Fruit fly (Drosophila melanogaster) whole organism, adult: ENCODE measurements around the gene Best1.

Experiments
- CG11617 ChIP-seq: fragments of 200-800 bp; sonication (Bioruptor generic); optimal IDR thresholded peaks from 2 replicates; lab custom pipeline; 2017; ENCODE audit warnings: mild to moderate bottlenecking, missing biosample characterization, missing genetic modification reagents, missing genetic modification characterization
- CG12768 ChIP-seq: fragments of 200-800 bp; sonication (Bioruptor generic); optimal IDR thresholded peaks from 2 replicates; lab custom pipeline; 2017; ENCODE audit warnings: missing biosample characterization, missing genetic modification characterization, mild to moderate bottlenecking, moderate library complexity, missing genetic modification reagents
- CG14711 ChIP-seq: fragments of 200-800 bp; sonication (Bioruptor generic); optimal IDR thresholded peaks from 2 replicates; lab custom pipeline; 2018; ENCODE audit warnings: missing biosample characterization, mild to moderate bottlenecking, missing genetic modification characterization, moderate library complexity
- CG1620 ChIP-seq: fragments of 200-800 bp; sonication (Bioruptor generic); optimal IDR thresholded peaks from 2 replicates; lab custom pipeline; 2016; ENCODE audit warnings: missing biosample characterization, missing genetic modification characterization
- CG33017 ChIP-seq: fragments of 200-800 bp; sonication (Bioruptor generic); optimal IDR thresholded peaks from 2 replicates; lab custom pipeline; 2018; ENCODE audit warnings: missing biosample characterization, mild to moderate bottlenecking, missing genetic modification characterization, moderate library complexity
- CG5204 ChIP-seq: fragments of 200-800 bp; sonication (Bioruptor generic); optimal IDR thresholded peaks from 2 replicates; lab custom pipeline; 2016; ENCODE audit warnings: missing biosample characterization, missing genetic modification characterization
- CG7045 ChIP-seq: fragments of 200-800 bp; sonication (Bioruptor generic); optimal IDR thresholded peaks from 2 replicates; lab custom pipeline; 2017; ENCODE audit warnings: missing biosample characterization, mild to moderate bottlenecking, missing genetic modification characterization
- CG7101 ChIP-seq: fragments of 200-800 bp; sonication (Bioruptor generic); optimal IDR thresholded peaks from 2 replicates; lab custom pipeline; 2018; ENCODE audit warnings: missing biosample characterization, mild to moderate bottlenecking, missing genetic modification characterization, moderate library complexity
- Clk ChIP-seq: fragments of 200-800 bp; sonication (Bioruptor generic); optimal IDR thresholded peaks from 2 replicates; lab custom pipeline; 2017; ENCODE audit warnings: missing biosample characterization, missing genetic modification characterization
- Crg-1 ChIP-seq: fragments of 200-800 bp; sonication (Bioruptor generic); optimal IDR thresholded peaks from 2 replicates; lab custom pipeline; 2016; ENCODE audit warnings: missing biosample characterization, missing genetic modification characterization
- Hr96 ChIP-seq: fragments of 200-800 bp; sonication (Bioruptor generic); optimal IDR thresholded peaks from 2 replicates; lab custom pipeline; 2016; ENCODE audit warnings: missing biosample characterization, missing genetic modification characterization
- Mnt ChIP-seq: fragments of 200-800 bp; sonication (Bioruptor generic); optimal IDR thresholded peaks from 2 replicates; lab custom pipeline; 2016; ENCODE audit warnings: missing biosample characterization, mild to moderate bottlenecking, missing genetic modification characterization
- bab1 ChIP-seq: fragments of 200-800 bp; sonication (Bioruptor generic); optimal IDR thresholded peaks from 3 replicates; lab custom pipeline; 2019; ENCODE audit warnings: missing biosample characterization, mild to moderate bottlenecking, missing genetic modification characterization, moderate library complexity
- cic ChIP-seq: fragments of 200-800 bp; sonication (Bioruptor generic); optimal IDR thresholded peaks from 2 replicates; lab custom pipeline; 2017; ENCODE audit warnings: missing biosample characterization, mild to moderate bottlenecking, missing genetic modification characterization, moderate library complexity
- cnc ChIP-seq, 2 experiments: fragments of >200 bp; optimal IDR thresholded peaks; 2 replicates each; lab custom pipeline; 2017
- kay ChIP-seq: fragments of 200-800 bp; sonication (Bioruptor generic); peaks from one replicate; lab custom pipeline; 2016; ENCODE audit warnings: missing biosample characterization, missing genetic modification characterization, borderline replicate concordance
- ovo ChIP-seq: fragments of 200-800 bp; sonication (Bioruptor generic); optimal IDR thresholded peaks from 2 replicates; lab custom pipeline; 2016; ENCODE audit warnings: missing biosample characterization, missing genetic modification characterization
- pad ChIP-seq: fragments of 200-800 bp; sonication (Bioruptor generic); optimal IDR thresholded peaks from 3 replicates; lab custom pipeline; 2017; ENCODE audit warnings: missing biosample characterization, missing genetic modification characterization, mild to moderate bottlenecking, moderate library complexity, missing genetic modification reagents
- tj ChIP-seq: fragments of 200-800 bp; sonication (Bioruptor generic); optimal IDR thresholded peaks from 3 replicates; lab custom pipeline; 2017; ENCODE audit warnings: missing biosample characterization, mild to moderate bottlenecking, missing genetic modification characterization, moderate library complexity
- toe ChIP-seq: fragments of 200-800 bp; sonication (Bioruptor generic); optimal IDR thresholded peaks from 2 replicates; lab custom pipeline; 2016; ENCODE audit warnings: missing biosample characterization, missing genetic modification characterization

Best1 gene

DNA sequence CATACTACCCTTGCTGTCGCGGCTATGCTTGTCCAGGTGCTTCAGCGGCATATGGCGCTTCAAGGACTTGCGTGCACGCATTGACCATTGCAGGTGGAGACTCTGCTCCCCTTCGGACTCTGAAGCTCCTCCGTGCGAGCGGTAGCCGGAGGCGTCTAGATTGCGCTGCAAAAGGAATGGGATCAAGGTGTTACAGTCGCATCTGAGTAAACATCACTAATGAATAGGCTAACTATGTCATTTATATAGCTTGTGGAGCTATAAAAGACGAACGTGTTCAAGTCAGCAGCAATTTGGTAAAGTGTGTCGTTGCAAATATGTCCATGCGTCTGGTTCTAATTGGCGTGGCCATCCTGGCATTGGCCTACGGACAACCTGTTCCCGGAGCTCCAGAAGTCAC is 27.5 kb downstream of the Best1 start, which contains the start of gene CG42759:
TSS of gene CG42759 (plus strand) at position 301 of the 400 bp plus-strand sequence.
- no peak for TF ChIP-seq CG12768
- no peak for TF ChIP-seq cnc (optimal IDR thresholded peaks at IDR 0.05; lab: Kevin White, UChicago)
- TF ChIP-seq Mnt (GFP tag; lab: Kevin White, UChicago), result no peak
- TF ChIP-seq kay (GFP tag; lab: Kevin White, UChicago), result no peak
- no peak for TF ChIP-seq Hr96
- no peak for TF ChIP-seq CG7045 (GFP tag; lab: Kevin White, UChicago)
- no peak for TF ChIP-seq CG14711 (tag; lab: Kevin White, UChicago)
- TF ChIP-seq bab1, result no peak
- no peak for TF ChIP-seq CG7101 (tag; lab: Kevin White, UChicago)
- TF ChIP-seq tj (GFP tag; lab: Kevin White, UChicago), result no peak
- no peak for TF ChIP-seq CG1620 (GFP tag; lab: Kevin White, UChicago)
- no peak for TF ChIP-seq CG5204 (GFP tag; lab: Kevin White, UChicago)

DNA sequence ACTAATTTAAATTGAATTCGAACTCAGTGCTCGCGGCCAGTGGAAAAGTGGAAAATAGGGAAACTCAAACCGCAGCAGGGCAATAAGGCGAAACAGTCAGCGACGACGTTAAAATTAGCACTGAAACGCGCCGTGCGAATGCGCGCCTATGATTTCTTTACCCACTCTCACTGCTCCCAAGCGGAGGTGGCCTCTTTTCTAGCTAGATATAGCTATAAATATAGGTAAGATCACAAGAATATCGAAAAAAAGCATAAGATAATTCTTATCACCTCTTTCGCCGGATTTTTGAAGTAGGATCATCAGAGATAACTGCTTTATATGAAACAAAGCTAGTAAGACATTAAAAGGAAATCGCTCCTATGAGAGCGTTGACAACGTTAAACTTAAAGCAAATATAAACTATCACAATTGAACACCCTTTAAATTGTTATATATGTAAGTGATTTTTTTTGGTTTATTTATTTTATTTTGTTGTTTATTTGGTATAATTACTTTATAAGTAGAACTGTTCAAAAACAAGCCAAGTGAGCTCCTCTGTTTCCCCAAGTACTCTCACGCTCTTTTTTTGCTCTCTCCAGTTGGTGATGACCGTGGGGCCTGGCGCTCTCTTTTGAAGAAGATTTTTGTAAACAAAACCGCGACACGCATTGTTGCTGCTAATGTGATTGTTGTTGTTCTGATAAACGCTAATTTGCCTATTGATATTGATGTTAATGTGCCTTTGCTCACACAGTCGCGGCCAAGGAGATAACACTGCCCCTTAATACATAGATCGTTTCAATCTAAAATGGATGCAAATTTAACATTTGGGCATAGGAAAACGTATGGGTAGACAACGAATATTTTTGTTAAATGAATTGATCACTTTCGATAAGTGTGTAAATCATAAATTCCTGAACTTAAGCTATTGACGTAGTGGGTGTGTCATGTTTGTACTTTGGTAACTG is 30.4 kb downstream of the Best1 start, which contains the start of gene tws:
TSS of gene tws (minus strand) at position 124 of the 950 bp plus-strand sequence.
- TF ChIP-seq CG5204 (GFP tag; lab: Kevin White, UChicago) (peak; percentile 65), CG12768 (peak; percentile 73), Crg-1 (peak; percentile 48), CG11617 (peak; percentile 76), CG33017 (tag; lab: Kevin White, UChicago) (peak; percentile 22), cnc (optimal IDR thresholded peaks at IDR 0.05; lab: Kevin White, UChicago) (no peak), CG7045 (GFP tag; lab: Kevin White, UChicago) (no peak), pad (peak; percentile 38), ovo (GFP tag; lab: Kevin White, UChicago) (no peak), kay (GFP tag; lab: Kevin White, UChicago) (peak; percentile 76), CG7101 (tag; lab: Kevin White, UChicago) (peak; percentile 56), cic (GFP tag; lab: Kevin White, UChicago) (no peak), tj (GFP tag; lab: Kevin White, UChicago) (peak; percentile 36), Hr96 (no peak), toe (GFP tag; lab: Kevin White, UChicago) (peak; percentile 50), Mnt (GFP tag; lab: Kevin White, UChicago) (peak; percentile 32), CG1620 (GFP tag; lab: Kevin White, UChicago) (peak; percentile 14), bab1 (peak; percentile 52), CG14711 (tag; lab: Kevin White, UChicago) (peak; percentile 21), Clk (GFP tag; lab: Kevin White, UChicago) (peak; percentile 31)

DNA sequence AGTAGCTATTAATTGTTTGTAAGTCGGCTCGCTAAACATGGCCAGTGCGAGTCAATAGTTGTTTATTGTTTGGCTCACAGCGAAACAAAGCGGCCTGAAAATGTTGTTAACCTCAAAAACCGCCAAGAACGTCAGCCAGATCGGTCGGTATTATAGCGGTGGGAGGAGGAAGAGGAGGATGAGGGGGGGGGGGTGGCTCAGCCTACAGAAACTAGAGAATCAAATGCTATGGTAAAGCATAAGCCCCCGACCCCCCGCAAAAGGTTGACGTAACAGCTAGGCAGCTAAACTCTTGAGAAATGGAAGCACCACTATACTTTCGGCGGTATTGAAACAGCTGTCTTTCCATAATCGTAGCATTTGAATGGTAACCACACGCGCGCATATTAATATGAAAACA is 31.4 kb downstream of the Best1 start:
- no peak for TF ChIP-seq cnc (optimal IDR thresholded peaks at IDR 0.05; lab: Kevin White, UChicago)
- TF ChIP-seq Clk (GFP tag; lab: Kevin White, UChicago), result no peak
- no peak for TF ChIP-seq tj (GFP tag; lab: Kevin White, UChicago)
- no peak for TF ChIP-seq CG12768
- TF ChIP-seq cic (GFP tag; lab: Kevin White, UChicago), result no peak
- TF ChIP-seq Crg-1, result no peak
- TF ChIP-seq bab1, result no peak
- no peak for TF ChIP-seq Mnt (GFP tag; lab: Kevin White, UChicago)
- TF ChIP-seq pad, result no peak
- no peak for TF ChIP-seq ovo (GFP tag; lab: Kevin White, UChicago)
- TF ChIP-seq CG7101 (tag; lab: Kevin White, UChicago), result no peak

DNA sequence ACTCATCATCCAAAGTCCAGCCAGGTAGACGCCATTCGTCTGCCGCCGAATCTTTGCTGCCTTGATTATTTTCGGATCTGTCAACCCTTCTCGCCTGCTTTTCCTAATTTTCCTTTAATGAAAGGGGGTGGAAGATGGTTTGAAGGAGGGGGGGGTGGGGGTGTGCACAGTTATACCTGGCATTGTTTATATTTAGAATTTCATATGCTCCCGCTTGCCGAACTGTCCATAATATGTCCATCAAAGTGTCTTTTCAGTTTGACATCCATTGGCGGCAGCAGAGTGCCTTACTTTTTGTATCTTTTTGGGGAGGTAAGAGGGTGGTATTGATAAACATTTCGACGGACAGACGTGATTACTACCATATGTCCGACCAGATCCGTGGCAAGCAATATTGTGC is 32.5 kb downstream of the Best1 start:
- TF ChIP-seq tj (GFP tag; lab: Kevin White, UChicago), result no peak
- TF ChIP-seq ovo (GFP tag; lab: Kevin White, UChicago), result no peak
- no peak for TF ChIP-seq CG33017 (tag; lab: Kevin White, UChicago)
- no peak for TF ChIP-seq cic (GFP tag; lab: Kevin White, UChicago)
- no peak for TF ChIP-seq CG5204 (GFP tag; lab: Kevin White, UChicago)
- TF ChIP-seq toe (GFP tag; lab: Kevin White, UChicago), result no peak
- TF ChIP-seq Clk (GFP tag; lab: Kevin White, UChicago), result no peak
- no peak for TF ChIP-seq pad
- no peak for TF ChIP-seq bab1
- no peak for TF ChIP-seq CG12768
- no peak for TF ChIP-seq kay (GFP tag; lab: Kevin White, UChicago)

DNA sequence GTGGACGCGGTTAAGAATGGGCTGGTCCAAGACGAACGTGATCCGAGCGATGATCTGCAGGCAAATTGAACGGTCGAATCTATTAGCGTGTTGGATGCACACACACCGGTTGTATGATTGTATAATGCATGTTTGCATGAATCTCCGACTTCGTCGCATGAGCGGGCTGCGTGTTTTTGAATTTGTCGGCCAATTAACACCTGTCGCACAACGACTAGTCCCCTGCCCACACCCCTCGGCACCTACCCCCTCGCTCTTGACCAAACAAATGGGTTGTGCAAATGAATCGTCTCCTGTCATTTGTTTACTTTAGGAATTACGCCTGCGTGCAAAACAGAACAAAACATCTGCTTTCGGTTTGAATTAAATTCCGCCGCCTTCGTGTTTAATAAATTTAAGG is 35.3 kb downstream of the Best1 start:
- TF ChIP-seq CG1620 (GFP tag; lab: Kevin White, UChicago) (no peak), CG14711 (tag; lab: Kevin White, UChicago) (no peak), cnc (optimal IDR thresholded peaks at IDR 0.05; lab: Kevin White, UChicago) (no peak), pad (no peak), CG33017 (tag; lab: Kevin White, UChicago) (no peak), Mnt (GFP tag; lab: Kevin White, UChicago) (no peak), kay (GFP tag; lab: Kevin White, UChicago) (no peak), cic (GFP tag; lab: Kevin White, UChicago) (no peak), Crg-1 (no peak), Hr96 (no peak), CG11617 (no peak), ovo (GFP tag; lab: Kevin White, UChicago) (no peak), CG7045 (GFP tag; lab: Kevin White, UChicago) (no peak), tj (GFP tag; lab: Kevin White, UChicago) (no peak), CG7101 (tag; lab: Kevin White, UChicago) (no peak)
